Worm (Caenorhabditis elegans) whole organism, L4 larva: ENCODE results near the gene egl-15.

Experiments
- D1046.2 ChIP-seq: fragments of 200-800 bp; sonication (Bioruptor generic); IDR thresholded peaks from 2 replicates; pipeline ENCODE4 v1.3.6; 2022; ENCODE audit warnings: missing genetic modification characterization, missing compliant biosample characterization
- F26F4.8 ChIP-seq: fragments of 200-800 bp; sonication (Bioruptor generic); conservative IDR thresholded peaks from 2 replicates; pipeline ENCODE4 v1.3.6; 2022; ENCODE audit warnings: missing genetic modification characterization, missing compliant biosample characterization
- F49E8.2 ChIP-seq: sonication (generic microtip); optimal IDR thresholded peaks from 2 replicates; lab custom pipeline; 2016; ENCODE audit warnings: missing compliant biosample characterization, mild to moderate bottlenecking, missing genetic modification characterization, borderline replicate concordance
- T20F7.1 ChIP-seq: fragments of 200-800 bp; sonication (Bioruptor generic); optimal IDR thresholded peaks from 2 replicates; lab custom pipeline; 2018; ENCODE audit warnings: mild to moderate bottlenecking, missing genetic modification characterization, missing compliant biosample characterization
- ZK546.5 ChIP-seq, 2 experiments: sonication (generic microtip); optimal IDR thresholded peaks; 2 replicates each; lab custom pipeline; 2017; ENCODE audit warnings: missing biosample characterization in 2 of 2, missing genetic modification characterization in 2 of 2
- arid-1 ChIP-seq: fragments of 200-800 bp; sonication (Bioruptor generic); conservative IDR thresholded peaks from 2 replicates; pipeline ENCODE4 v1.3.6; 2022; ENCODE audit warnings: missing genetic modification reagents, missing genetic modification characterization, missing compliant biosample characterization
- ceh-20 ChIP-seq: fragments of 200-800 bp; sonication (Bioruptor generic); IDR thresholded peaks from 2 replicates; pipeline ENCODE4 v1.3.6; 2022; ENCODE audit warnings: missing genetic modification reagents, missing genetic modification characterization, missing compliant biosample characterization
- ceh-32 ChIP-seq: sonication (generic microtip); optimal IDR thresholded peaks from 2 replicates; lab custom pipeline; 2016; ENCODE audit warnings: mild to moderate bottlenecking, missing genetic modification characterization, missing compliant biosample characterization; ENCODE audit not compliant: poor library complexity
- cey-2 ChIP-seq: sonication (generic microtip); optimal IDR thresholded peaks from 3 replicates; lab custom pipeline; 2017; ENCODE audit warnings: missing genetic modification characterization, mild to moderate bottlenecking, missing compliant biosample characterization, antibody characterized with exemption, borderline replicate concordance; ENCODE audit not compliant: insufficient read depth
- daf-16 ChIP-seq, 3 experiments: sonication (generic microtip); optimal IDR thresholded peaks; 2 replicates each; lab custom pipeline; 2016 to 2017; ENCODE audit warnings: missing genetic modification characterization in 3 of 3, missing genetic modification reagents in 3 of 3, mild to moderate bottlenecking in 2 of 3, missing compliant biosample characterization in 2 of 3, missing biosample characterization in 1 of 3, moderate library complexity in 1 of 3
- daf-19 ChIP-seq: fragments of 200-800 bp; sonication (Bioruptor generic); conservative IDR thresholded peaks from 2 replicates; pipeline ENCODE4 v1.3.6; 2022; ENCODE audit warnings: missing genetic modification characterization, missing compliant biosample characterization
- dmd-8 ChIP-seq: fragments of 200-800 bp; sonication (Bioruptor generic); IDR thresholded peaks from 2 replicates; pipeline ENCODE4 v1.3.6; 2022; ENCODE audit warnings: missing genetic modification characterization, missing compliant biosample characterization
- egl-27 ChIP-seq: sonication (generic microtip); optimal IDR thresholded peaks from 3 replicates; lab custom pipeline; 2017; ENCODE audit warnings: missing biosample characterization, missing genetic modification reagents, missing genetic modification characterization
- fos-1 ChIP-seq: fragments of 150-350 bp; optimal IDR thresholded peaks from 2 replicates; lab custom pipeline; 2014; ENCODE audit warnings: missing biosample characterization, missing genetic modification characterization
- hlh-11 ChIP-seq: fragments of 200-800 bp; sonication (Bioruptor generic); optimal IDR thresholded peaks from 2 replicates; lab custom pipeline; 2018; ENCODE audit warnings: mild to moderate bottlenecking, missing genetic modification characterization, missing compliant biosample characterization
- hlh-30 ChIP-seq: sonication (generic microtip); optimal IDR thresholded peaks from 2 replicates; lab custom pipeline; 2017; ENCODE audit warnings: antibody characterized with exemption, mild to moderate bottlenecking, missing genetic modification characterization, missing compliant biosample characterization; ENCODE audit not compliant: insufficient read depth
- hmg-1.1 ChIP-seq: fragments of 200-800 bp; sonication (Bioruptor generic); IDR thresholded peaks from 2 replicates; pipeline ENCODE4 v1.3.6; 2022; ENCODE audit warnings: missing genetic modification reagents, missing genetic modification characterization, missing compliant biosample characterization
- lin-13 ChIP-seq: fragments of 150-350 bp; optimal IDR thresholded peaks from 2 replicates; lab custom pipeline; 2014; ENCODE audit warnings: missing biosample characterization, missing genetic modification reagents, missing genetic modification characterization
- lsy-2 ChIP-seq, 2 experiments: fragments of 150-350 bp in 1 of 2; sonication (generic microtip) in 1 of 2; optimal IDR thresholded peaks; 2 replicates each; lab custom pipeline; 2014 to 2017; ENCODE audit warnings: missing biosample characterization in 2 of 2, missing genetic modification characterization in 2 of 2
- madf-5 ChIP-seq, 2 experiments: fragments of 200-800 bp; sonication (Bioruptor generic); IDR thresholded peaks; 2 replicates each; pipeline ENCODE4 v1.3.6; 2022; ENCODE audit warnings: missing compliant biosample characterization in 2 of 2, missing genetic modification characterization in 2 of 2
- mdl-1 ChIP-seq, 2 experiments: fragments of 150-350 bp in 1 of 2; sonication (generic microtip) in 1 of 2; optimal IDR thresholded peaks; 2 replicates each; lab custom pipeline; 2014 to 2017; ENCODE audit warnings: missing biosample characterization in 2 of 2, missing genetic modification characterization in 2 of 2
- mdt-29 ChIP-seq: fragments of 200-800 bp; sonication (Bioruptor generic); IDR thresholded peaks from 2 replicates; pipeline ENCODE4 v1.3.6; 2022; ENCODE audit warnings: missing genetic modification reagents, missing genetic modification characterization, missing compliant biosample characterization
- mep-1 ChIP-seq: fragments of 150-350 bp; sonication (generic microtip); optimal IDR thresholded peaks from 3 replicates; lab custom pipeline; 2014; ENCODE audit warnings: missing biosample characterization, missing genetic modification characterization
- nhr-237 ChIP-seq: sonication (generic microtip); optimal IDR thresholded peaks from 2 replicates; lab custom pipeline; 2017; ENCODE audit warnings: missing biosample characterization, missing genetic modification characterization
- nhr-41 ChIP-seq: fragments of 200-800 bp; sonication (Bioruptor generic); IDR thresholded peaks from 2 replicates; pipeline ENCODE4 v1.3.6; 2022; ENCODE audit warnings: missing genetic modification reagents, missing genetic modification characterization, missing compliant biosample characterization
- nhr-48 ChIP-seq: sonication (generic microtip); optimal IDR thresholded peaks from 2 replicates; lab custom pipeline; 2016; ENCODE audit warnings: mild to moderate bottlenecking, missing genetic modification characterization, missing compliant biosample characterization
- nhr-6 ChIP-seq: fragments of 150-350 bp; optimal IDR thresholded peaks from 2 replicates; lab custom pipeline; 2014; ENCODE audit warnings: missing biosample characterization, missing genetic modification characterization
- nhr-77 ChIP-seq: fragments of 150-350 bp; optimal IDR thresholded peaks from 2 replicates; lab custom pipeline; 2014; ENCODE audit warnings: missing biosample characterization, missing genetic modification characterization
- pha-4 ChIP-seq, 2 experiments: fragments of 150-350 bp in 1 of 2; fragments of 200-800 bp in 1 of 2; sonication (Bioruptor generic) in 1 of 2; IDR thresholded peaks in 1 of 2; optimal IDR thresholded peaks in 1 of 2; 2 replicates each; pipeline versions ENCODE4 v1.3.6 to Lab custom; 2014 to 2022; ENCODE audit warnings: missing genetic modification characterization in 2 of 2, missing genetic modification reagents in 2 of 2, missing biosample characterization in 1 of 2, missing compliant biosample characterization in 1 of 2
- php-3 ChIP-seq: fragments of 200-800 bp; sonication (Bioruptor generic); IDR thresholded peaks from 2 replicates; pipeline ENCODE4 v1.3.6; 2022; ENCODE audit warnings: missing genetic modification reagents, missing genetic modification characterization, missing compliant biosample characterization
- pqm-1 ChIP-seq: sonication (generic microtip); optimal IDR thresholded peaks from 2 replicates; lab custom pipeline; 2017; ENCODE audit warnings: missing biosample characterization, missing genetic modification characterization
- sdz-12 ChIP-seq: fragments of 200-800 bp; sonication (Bioruptor generic); optimal IDR thresholded peaks from 2 replicates; lab custom pipeline; 2018; ENCODE audit warnings: mild to moderate bottlenecking, missing genetic modification characterization, missing compliant biosample characterization
- snpc-1.2 ChIP-seq: fragments of 200-800 bp; sonication (Bioruptor generic); IDR thresholded peaks from 2 replicates; pipeline ENCODE4 v1.3.6; 2022; ENCODE audit warnings: missing genetic modification reagents, missing genetic modification characterization, missing compliant biosample characterization
- unc-130 ChIP-seq: sonication (generic microtip); optimal IDR thresholded peaks from 2 replicates; lab custom pipeline; 2016; ENCODE audit warnings: missing genetic modification reagents, missing genetic modification characterization, missing compliant biosample characterization
- unc-62 ChIP-seq, 3 experiments: fragments of 150-350 bp in 1 of 3; sonication (generic microtip); optimal IDR thresholded peaks in 2 of 3; peaks in 1 of 3; 1 replicate in 1 of 3; 2 replicates in 2 of 3; lab custom pipeline; 2014 to 2017; ENCODE audit warnings: missing biosample characterization in 3 of 3, missing genetic modification characterization in 3 of 3, missing genetic modification reagents in 3 of 3, missing genotype in 1 of 3
- zag-1 ChIP-seq: fragments of 150-350 bp; optimal IDR thresholded peaks from 2 replicates; lab custom pipeline; 2014; ENCODE audit warnings: missing biosample characterization, missing genetic modification characterization
- zfp-2 ChIP-seq: sonication (generic microtip); optimal IDR thresholded peaks from 2 replicates; lab custom pipeline; 2016; ENCODE audit warnings: mild to moderate bottlenecking, missing genetic modification characterization, missing compliant biosample characterization
- zfp-3 ChIP-seq: fragments of 200-800 bp; sonication (Bioruptor generic); conservative IDR thresholded peaks from 2 replicates; pipeline ENCODE4 v1.3.6; 2022; ENCODE audit warnings: missing genetic modification reagents, missing genetic modification characterization, missing compliant biosample characterization
- zip-2 ChIP-seq: fragments of 150-350 bp; optimal IDR thresholded peaks from 2 replicates; lab custom pipeline; 2014; ENCODE audit warnings: missing biosample characterization, missing genetic modification characterization
- ztf-11 ChIP-seq: fragments of 150-350 bp; optimal IDR thresholded peaks from 2 replicates; lab custom pipeline; 2014; ENCODE audit warnings: missing biosample characterization, missing genetic modification characterization

egl-15 gene

DNA sequence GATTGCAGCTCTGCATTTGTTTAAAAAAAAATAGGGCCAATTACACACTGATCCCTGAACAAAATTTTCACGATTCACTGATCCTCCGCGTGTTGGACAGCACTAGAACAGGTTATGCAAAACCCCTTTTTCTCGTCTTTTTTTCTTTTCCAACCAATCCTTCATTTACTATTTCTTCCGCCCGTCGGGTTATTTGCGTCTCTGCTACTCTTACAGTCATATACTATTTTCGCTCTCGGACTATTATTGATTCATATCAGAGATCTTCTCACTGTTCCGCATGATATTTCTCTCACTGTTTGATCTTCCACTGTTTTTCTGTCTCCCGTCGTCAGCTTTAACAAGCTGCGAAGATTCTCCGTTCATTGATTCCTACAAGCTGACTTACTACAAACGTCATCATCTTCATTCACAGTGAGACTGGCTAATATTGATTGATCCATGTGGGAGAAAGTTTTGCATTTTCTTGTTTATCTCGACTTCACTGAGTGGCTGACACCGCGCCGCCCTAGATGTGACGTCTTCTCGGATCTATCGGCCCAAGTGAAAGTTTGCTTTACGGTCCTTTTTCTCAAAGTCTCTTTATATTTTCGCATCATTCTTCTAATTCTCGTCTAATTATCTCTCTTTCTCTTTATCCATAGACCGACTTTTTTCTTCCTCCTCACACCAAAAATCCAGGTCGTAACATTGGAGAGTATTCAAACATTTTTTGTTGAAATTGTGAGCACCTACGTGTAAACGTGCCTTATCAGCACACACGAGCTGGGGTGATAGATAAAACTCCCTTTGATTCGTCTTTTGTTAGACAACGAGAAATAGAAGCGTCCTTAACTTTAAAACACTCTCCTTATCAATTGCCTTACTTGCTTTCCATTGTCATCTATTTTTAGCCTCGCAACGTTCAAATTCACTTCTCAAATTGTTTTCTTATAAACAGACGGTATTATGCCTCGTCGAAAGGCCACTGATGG lies 20.2 kb downstream of the egl-15 start (continued):
- no peak for TF ChIP-seq cey-2 (tag; lab: Kevin White, UChicago)
- peak; percentile 80 for TF ChIP-seq pqm-1 (tag; lab: Kevin White, UChicago)
- TF ChIP-seq nhr-48 (tag; lab: Kevin White, UChicago) = peak; percentile 42
- TF ChIP-seq nhr-237 (tag; lab: Kevin White, UChicago) = no peak
- no peak for TF ChIP-seq ceh-20 (GFP tag; lab: Robert Waterston, UW)
- TF ChIP-seq unc-130 = no peak
- TF ChIP-seq dmd-8 (GFP tag; lab: Robert Waterston, UW) = no peak
- TF ChIP-seq daf-16 (GFP tag; optimal IDR thresholded peaks at IDR 0.05; lab: Kevin White, UChicago) = no peak
- TF ChIP-seq daf-16 (tag; optimal IDR thresholded peaks at IDR 0.05; lab: Kevin White, UChicago) = peak; percentile 85
- TF ChIP-seq hlh-30 (tag; lab: Kevin White, UChicago) = peak; percentile 21
- no peak for TF ChIP-seq unc-62 (GFP tag; optimal IDR thresholded peaks at IDR 0.05 in 1 of 2; lab: Kevin White, UChicago)
- TF ChIP-seq unc-62 (tag; optimal IDR thresholded peaks at IDR 0.05; lab: Kevin White, UChicago) = no peak
- TF ChIP-seq hlh-11 = peak; percentile 30
- no peak for TF ChIP-seq egl-27
- TF ChIP-seq ceh-32 (tag; lab: Kevin White, UChicago) = no peak

DNA sequence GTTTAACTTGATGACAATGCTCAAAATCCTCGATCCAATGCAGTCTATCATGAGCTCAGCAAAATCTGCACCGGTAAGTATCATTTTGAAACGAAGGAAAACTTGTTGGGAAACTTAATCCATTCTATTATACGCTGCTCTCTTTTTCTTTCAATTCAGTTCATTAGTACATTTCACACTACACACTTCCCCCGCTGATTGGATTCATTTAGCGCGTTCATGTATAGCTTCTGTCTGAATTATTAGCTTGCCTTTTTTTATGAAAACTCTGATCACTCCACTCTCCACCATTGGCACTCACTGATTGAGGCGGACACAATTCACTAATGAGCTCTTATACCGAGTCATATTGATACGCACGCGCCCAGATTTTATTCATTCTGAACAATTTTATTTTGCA lies 22.0 kb downstream of the egl-15 start:
- peak in 1 of 2 experiments; percentile 50 for TF ChIP-seq unc-62 (GFP tag; optimal IDR thresholded peaks at IDR 0.05 in 1 of 2; lab: Kevin White, UChicago)
- TF ChIP-seq unc-62 (tag; optimal IDR thresholded peaks at IDR 0.05; lab: Kevin White, UChicago) = no peak
- no peak for TF ChIP-seq nhr-77 (tag; lab: Kevin White, UChicago)

DNA sequence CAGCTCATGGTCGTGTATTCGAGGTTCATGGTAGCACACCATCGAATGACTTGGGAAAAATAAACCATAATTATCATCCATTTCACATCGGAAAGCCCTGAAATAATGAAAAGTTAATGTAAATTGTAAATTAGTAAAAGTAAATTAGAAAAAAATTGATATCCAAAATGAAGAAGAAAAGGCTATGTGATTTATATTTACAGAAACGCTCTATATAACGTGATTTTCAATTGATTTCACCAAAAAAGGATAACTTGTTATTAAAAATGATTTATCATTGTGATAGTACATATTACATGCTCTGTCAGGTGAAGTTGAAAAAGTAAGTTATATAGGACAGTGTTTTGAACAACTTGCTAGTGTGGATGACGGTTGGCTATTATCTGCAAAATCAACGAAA lies 26.6 kb downstream of the egl-15 start, which contains the start of gene C09F12.3:
C09F12.3 (minus strand) TSS at position 101 of the 400 bp plus-strand sequence.
- TF ChIP-seq pha-4 (GFP tag; IDR thresholded peaks at IDR 0.05; lab: Robert Waterston, UW) (no peak), pha-4 (tag; optimal IDR thresholded peaks at IDR 0.05; lab: Kevin White, UChicago) (no peak), mep-1 (no peak), nhr-41 (GFP tag; lab: Robert Waterston, UW) (no peak), zfp-2 (no peak), ZK546.5 (tag; optimal IDR thresholded peaks at IDR 0.05; lab: Kevin White, UChicago) (no peak), hmg-1.1 (no peak), lin-13 (GFP tag; lab: Kevin White, UChicago) (no peak), T20F7.1 (GFP tag; lab: Kevin White, UChicago) (no peak)

DNA sequence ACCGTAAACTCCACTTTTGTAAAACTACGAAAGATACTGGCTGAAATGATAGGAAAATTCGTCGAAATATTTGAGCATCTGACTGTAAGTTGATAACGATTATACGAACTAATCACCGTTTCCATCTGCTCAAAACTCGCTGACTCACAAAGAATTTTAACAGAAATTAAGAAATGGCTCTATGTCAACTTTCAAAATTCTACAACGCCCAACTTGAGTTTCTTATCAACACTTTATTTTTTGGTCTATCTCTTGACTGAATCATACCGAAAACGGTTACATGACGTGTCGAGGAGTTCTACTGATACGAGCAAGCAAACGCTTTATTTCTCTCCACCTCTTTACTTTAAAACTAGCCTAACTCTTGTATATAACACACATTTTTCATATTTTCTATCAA lies 31.0 kb downstream of the egl-15 start, which contains the start of gene clc-1:
clc-1 (plus strand) TSS at position 264 of the 400 bp plus-strand sequence.
- TF ChIP-seq arid-1 (no peak), pha-4 (GFP tag; IDR thresholded peaks at IDR 0.05; lab: Robert Waterston, UW) (no peak), pha-4 (tag; optimal IDR thresholded peaks at IDR 0.05; lab: Kevin White, UChicago) (no peak), zip-2 (tag; lab: Kevin White, UChicago) (no peak), D1046.2 (GFP tag; lab: Robert Waterston, UW) (no peak), mdl-1 (tag; optimal IDR thresholded peaks at IDR 0.05; lab: Kevin White, UChicago) (no peak), daf-19 (GFP tag; lab: Robert Waterston, UW) (no peak), mep-1 (peak; percentile 12), nhr-6 (no peak), ceh-32 (tag; lab: Kevin White, UChicago) (no peak), zfp-3 (GFP tag; lab: Robert Waterston, UW) (no peak), T20F7.1 (GFP tag; lab: Kevin White, UChicago) (peak; percentile 29), nhr-77 (tag; lab: Kevin White, UChicago) (peak; percentile 46), F26F4.8 (GFP tag; lab: Robert Waterston, UW) (no peak), lsy-2 (tag; optimal IDR thresholded peaks at IDR 0.05; lab: Kevin White, UChicago) (no peak), pqm-1 (tag; lab: Kevin White, UChicago) (peak; percentile 97), ztf-11 (no peak), zag-1 (tag; lab: Kevin White, UChicago) (no peak), mdt-29 (no peak), snpc-1.2 (GFP tag; lab: Robert Waterston, UW) (no peak), fos-1 (peak; percentile 27), php-3 (GFP tag; lab: Robert Waterston, UW) (peak; percentile 57), hlh-11 (peak; percentile 85), F49E8.2 (tag; lab: Kevin White, UChicago) (no peak), sdz-12 (GFP tag; lab: Kevin White, UChicago) (no peak), madf-5 (GFP tag; IDR thresholded peaks at IDR 0.05; lab: Robert Waterston, UW) (no peak)
